Fruit fly (Drosophila melanogaster): ENCODE measurements around the gene Grl40a.
A peak's percentile ranks its signal among the peaks of the same experiment; 100 is the strongest.

Grl40a gene

DNA sequence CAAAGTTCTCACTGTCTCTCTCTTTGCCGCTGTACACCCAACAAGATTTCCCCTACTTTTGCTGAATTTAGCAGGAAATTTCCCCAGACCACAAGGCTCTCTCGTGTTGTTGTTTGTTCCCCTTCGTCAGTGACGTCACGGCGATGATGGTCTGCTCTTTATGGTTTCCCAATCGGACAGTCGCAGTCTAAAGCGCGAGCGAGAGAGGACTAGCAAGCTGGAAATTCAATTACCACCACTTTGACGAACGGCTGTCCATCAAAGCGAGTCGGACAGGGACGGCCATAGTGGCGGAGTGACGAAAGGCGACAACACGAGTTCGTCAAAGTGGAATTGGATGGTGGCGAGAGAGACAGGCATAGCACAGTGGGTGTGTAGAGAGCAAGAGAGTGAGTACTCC, 13.3 kb upstream of the Grl40a start (continued):
- TF ChIP-seq wor (GFP tag; IDR thresholded peaks at IDR 0.05) (no peak), bcd (GFP tag; optimal IDR thresholded peaks at IDR 0.05) (no peak), stwl (tag; optimal IDR thresholded peaks at IDR 0.05) (peak; percentile 50), H15 (GFP tag; IDR thresholded peaks at IDR 0.05) (no peak), trem (tag; optimal IDR thresholded peaks at IDR 0.05) (no peak), CG7839 (tag; optimal IDR thresholded peaks at IDR 0.05) (no peak), Dbx (GFP tag; IDR thresholded peaks at IDR 0.05) (peak; percentile 57; the same call in 1 of the 3 replicates), prd (optimal IDR thresholded peaks at IDR 0.05) (no peak), prd (GFP tag; IDR thresholded peaks at IDR 0.05) (peak; percentile 46; the same call in 1 of the 3 replicates), fd3F (GFP tag; optimal IDR thresholded peaks at IDR 0.05) (no peak), Oli (tag; optimal IDR thresholded peaks at IDR 0.05) (no peak), CG3847 (GFP tag; IDR thresholded peaks at IDR 0.05) (no peak), CG1792 (GFP tag; optimal IDR thresholded peaks at IDR 0.05) (no peak), CG10321 (GFP tag; IDR thresholded peaks at IDR 0.05) (peak; percentile 100), hbn (GFP tag; IDR thresholded peaks at IDR 0.05; ENCODE audit: partially characterized antibody) (0 out of 2 replicates have a peak, but pooled peaks have one; percentile 32), eyg (GFP tag; optimal IDR thresholded peaks at IDR 0.05) (no peak), CG10147 (GFP tag; optimal IDR thresholded peaks at IDR 0.05) (no peak), salm (tag; optimal IDR thresholded peaks at IDR 0.05) (no peak)

DNA sequence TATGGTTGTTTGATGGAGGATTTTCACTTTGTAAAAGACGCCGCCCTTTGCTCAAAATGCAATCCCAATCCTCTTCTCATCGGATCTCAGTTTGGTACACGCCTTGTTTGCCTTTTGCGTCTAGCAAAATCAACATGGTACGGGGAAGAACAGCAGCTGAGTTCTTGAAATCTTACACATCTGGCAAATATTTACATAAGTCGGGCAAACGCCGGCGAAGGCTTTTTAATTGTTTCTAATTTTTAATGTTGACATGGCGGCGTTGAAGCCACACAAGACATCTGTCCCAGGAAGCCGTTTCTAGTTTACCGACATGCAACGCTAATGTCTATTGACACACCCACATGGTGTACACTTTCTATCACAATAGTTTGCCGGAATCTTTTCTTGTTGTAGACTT, 783 bp upstream of the Grl40a start:
- TF ChIP-seq Asciz (GFP tag; optimal IDR thresholded peaks at IDR 0.05) = peak; percentile 41
- no peak for TF ChIP-seq gt (GFP tag; IDR thresholded peaks at IDR 0.05)
- no peak for TF ChIP-seq vvl (GFP tag; IDR thresholded peaks at IDR 0.05)
- TF ChIP-seq fd64A (GFP tag; optimal IDR thresholded peaks at IDR 0.05) = peak; percentile 53
- TF ChIP-seq CG11560 (tag; IDR thresholded peaks at IDR 0.05) = no peak
- no peak for TF ChIP-seq CG3065 (GFP tag; optimal IDR thresholded peaks at IDR 0.05)
- no peak for TF ChIP-seq schlank (tag; optimal IDR thresholded peaks at IDR 0.05)
- TF ChIP-seq yki (optimal IDR thresholded peaks at IDR 0.05) = no peak
- no peak for TF ChIP-seq PHDP (tag; optimal IDR thresholded peaks at IDR 0.05)
- no peak for TF ChIP-seq sc (optimal IDR thresholded peaks at IDR 0.05)
- TF ChIP-seq sc (GFP tag; optimal IDR thresholded peaks at IDR 0.05) = peak; percentile 15
- TF ChIP-seq Ets65A (GFP tag) = peak; percentile 90
- TF ChIP-seq insv (GFP tag; optimal IDR thresholded peaks at IDR 0.05) = no peak
- TF ChIP-seq wek (GFP tag; optimal IDR thresholded peaks at IDR 0.05) = no peak
- no peak for TF ChIP-seq CrebB (tag; optimal IDR thresholded peaks at IDR 0.05)
- TF ChIP-seq Jarid2 (GFP tag; optimal IDR thresholded peaks at IDR 0.05) = no peak
- TF ChIP-seq MTF-1 (GFP tag; optimal IDR thresholded peaks at IDR 0.05; ENCODE audit: borderline replicate concordance) = peak; percentile 53
- peak; percentile 4 for TF ChIP-seq CG8089 (GFP tag; optimal IDR thresholded peaks at IDR 0.05)
- TF ChIP-seq amos (GFP tag; IDR thresholded peaks at IDR 0.05; ENCODE audit: partially characterized antibody) = no peak
- peak; percentile 30 for TF ChIP-seq gem (tag; optimal IDR thresholded peaks at IDR 0.05)
- no peak for TF ChIP-seq ash1 (GFP tag; optimal IDR thresholded peaks at IDR 0.05)
- TF ChIP-seq CG10209 (GFP tag; optimal IDR thresholded peaks at IDR 0.05) = peak; percentile 28
- TF ChIP-seq exex (tag; optimal IDR thresholded peaks at IDR 0.05) = no peak
- no peak for TF ChIP-seq caup (GFP tag; optimal IDR thresholded peaks at IDR 0.05; ENCODE audit: severe bottlenecking)
- no peak for TF ChIP-seq cwo (GFP tag; optimal IDR thresholded peaks at IDR 0.05)
- TF ChIP-seq bsh (GFP tag; optimal IDR thresholded peaks at IDR 0.05) = no peak
- TF ChIP-seq CG1603 (tag; optimal IDR thresholded peaks at IDR 0.05) = peak; percentile 14
- peak; percentile 68 for TF ChIP-seq CG14710 (tag; optimal IDR thresholded peaks at IDR 0.05)
- TF ChIP-seq bab2 (GFP tag; optimal IDR thresholded peaks at IDR 0.05) = no peak
- peak in 1 of 3 experiments; percentile 53 for TF ChIP-seq lola (GFP tag; optimal IDR thresholded peaks at IDR 0.05)
- peak; percentile 33 for TF ChIP-seq HLHmδ (GFP tag; optimal IDR thresholded peaks at IDR 0.05)
- peak; percentile 52; the same call in 1 of the 2 replicates for TF ChIP-seq onecut (GFP tag; IDR thresholded peaks at IDR 0.05)
- TF ChIP-seq inv (GFP tag; IDR thresholded peaks at IDR 0.05; ENCODE audit: partially characterized antibody) = no peak
